Worm (Caenorhabditis elegans) whole organism, L2 larva: ENCODE results near the gene try-12.

Source experiments
- F13H6.1 ChIP-seq: sonication (generic microtip); optimal IDR thresholded peaks from 2 replicates; lab custom pipeline; 2016; ENCODE audit warnings: missing genetic modification characterization, missing compliant biosample characterization
- R02D3.7 ChIP-seq: fragments of 150-350 bp; optimal IDR thresholded peaks from 2 replicates; lab custom pipeline; 2014; ENCODE audit warnings: missing biosample characterization, missing genetic modification characterization
- Y55F3AM.14 ChIP-seq: fragments of 200-800 bp; sonication (Bioruptor generic); optimal IDR thresholded peaks from 2 replicates; lab custom pipeline; 2018; ENCODE audit warnings: mild to moderate bottlenecking, missing genetic modification characterization, missing compliant biosample characterization
- ZK546.5 ChIP-seq: sonication (generic microtip); optimal IDR thresholded peaks from 2 replicates; lab custom pipeline; 2017; ENCODE audit warnings: missing biosample characterization, missing genetic modification characterization
- blmp-1 ChIP-seq: sonication (generic microtip); optimal IDR thresholded peaks from 2 replicates; lab custom pipeline; 2017; ENCODE audit warnings: missing genetic modification characterization, mild to moderate bottlenecking, missing compliant biosample characterization, antibody characterized with exemption, moderate library complexity; ENCODE audit not compliant: insufficient read depth
- lin-39 ChIP-seq: fragments of 150-350 bp; optimal IDR thresholded peaks from 2 replicates; lab custom pipeline; 2014; ENCODE audit warnings: missing biosample characterization, missing genetic modification reagents, missing genetic modification characterization
- lsy-2 ChIP-seq, 2 experiments: fragments of 150-350 bp in 1 of 2; sonication (generic microtip) in 1 of 2; optimal IDR thresholded peaks; 2 replicates each; lab custom pipeline; 2014 to 2017; ENCODE audit warnings: missing biosample characterization in 2 of 2, missing genetic modification characterization in 2 of 2
- mab-5 ChIP-seq: fragments of 150-350 bp; optimal IDR thresholded peaks from 2 replicates; lab custom pipeline; 2014; ENCODE audit warnings: missing biosample characterization, missing genetic modification characterization
- nhr-11 ChIP-seq: fragments of 150-350 bp; optimal IDR thresholded peaks from 2 replicates; lab custom pipeline; 2014; ENCODE audit warnings: missing biosample characterization, missing genetic modification characterization
- snpc-4 ChIP-seq: fragments of 150-350 bp; optimal IDR thresholded peaks from 2 replicates; lab custom pipeline; 2014; ENCODE audit warnings: missing biosample characterization, missing genetic modification characterization
- ztf-11 ChIP-seq: sonication (generic microtip); optimal IDR thresholded peaks from 2 replicates; lab custom pipeline; 2017; ENCODE audit warnings: missing biosample characterization, missing genetic modification characterization

- TF ChIP-seq lsy-2 (tag; optimal IDR thresholded peaks at IDR 0.05; lab: Kevin White, UChicago) (peak in 1 of 2 experiments; percentile 34), R02D3.7 (tag; lab: Kevin White, UChicago) (no peak), nhr-11 (tag; lab: Kevin White, UChicago) (no peak), lin-39 (tag; lab: Kevin White, UChicago) (no peak), ztf-11 (no peak), snpc-4 (tag; lab: Kevin White, UChicago) (no peak), mab-5 (no peak), Y55F3AM.14 (peak; percentile 52), ZK546.5 (tag; lab: Kevin White, UChicago) (no peak), blmp-1 (tag; lab: Kevin White, UChicago) (no peak), F13H6.1 (tag; lab: Kevin White, UChicago) (peak; percentile 1)
Measured at ce11 chrV:7437538-7437937, 11.6 kb upstream of the try-12 start, which contains the start of gene F25E5.9.
